Fruit fly (Drosophila melanogaster): Measurements from ENCODE around the gene CG10300.

CG10300 gene

DNA sequence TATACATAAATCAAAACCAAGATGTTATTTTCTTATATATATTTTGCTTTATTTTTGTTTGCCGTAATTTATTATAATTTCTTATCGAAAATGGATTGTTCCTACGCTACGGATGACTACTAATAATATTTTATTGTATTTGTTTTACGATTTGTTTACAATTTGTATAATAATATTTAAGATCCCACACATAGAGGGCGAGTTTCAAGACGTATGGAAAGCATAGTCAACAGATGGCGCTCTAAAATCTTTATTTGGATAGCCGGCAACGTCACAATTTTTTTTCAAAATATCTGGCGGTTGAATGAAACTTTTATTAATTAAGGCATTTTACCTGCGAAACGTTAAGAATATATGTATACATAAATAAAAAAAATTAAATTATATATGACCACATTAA is 10.6 kb downstream of the CG10300 start (continued):
- no peak for TF ChIP-seq Hr78 (GFP tag; optimal IDR thresholded peaks at IDR 0.05)
- no peak for TF ChIP-seq lola (GFP tag; optimal IDR thresholded peaks at IDR 0.05)
- no peak for TF ChIP-seq Jra (GFP tag; optimal IDR thresholded peaks at IDR 0.05)

DNA sequence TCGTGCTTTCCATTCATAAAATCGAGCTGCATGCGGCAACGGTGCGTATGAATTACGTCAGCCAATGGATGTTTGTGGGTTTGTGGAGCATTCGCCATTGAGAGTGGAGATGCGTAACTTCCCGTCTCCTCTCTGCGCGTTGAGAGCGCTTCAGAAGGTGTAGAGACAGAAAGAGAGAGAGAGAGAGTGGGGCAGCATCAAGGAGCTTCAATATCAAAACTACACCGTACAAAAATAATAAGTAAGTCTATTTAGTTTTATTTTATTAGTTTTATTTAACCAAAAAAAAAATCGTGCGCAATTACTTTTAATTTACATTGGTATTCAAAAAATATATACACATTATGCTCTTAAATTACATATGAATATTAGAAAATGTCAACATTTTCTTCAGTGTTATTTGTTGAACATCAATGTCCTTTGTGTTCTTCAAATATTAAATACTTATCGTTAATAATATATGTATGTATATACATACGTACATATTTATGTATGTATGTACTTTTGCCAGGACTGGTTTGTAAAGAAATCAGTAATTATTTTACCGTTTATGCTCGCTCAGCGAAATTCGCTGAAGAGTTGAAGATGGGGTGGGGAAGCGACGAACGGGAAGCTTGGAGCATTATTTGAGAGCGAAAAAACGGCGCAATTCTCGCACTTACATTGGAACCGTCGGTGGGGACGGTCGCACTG is 11.5 kb downstream of the CG10300 start, which contains the start of gene CG10365:
Gene CG10365 (plus strand): TSS at position 652 of the 693 bp plus-strand sequence.
- TF ChIP-seq fru (GFP tag; optimal IDR thresholded peaks at IDR 0.05) (peak; percentile 81), Hnf4 (GFP tag; optimal IDR thresholded peaks at IDR 0.05) (peak; percentile 52), psq (GFP tag; optimal IDR thresholded peaks at IDR 0.05) (peak; percentile 85), Abd-B (GFP tag; optimal IDR thresholded peaks at IDR 0.05) (no peak), rgr (GFP tag; optimal IDR thresholded peaks at IDR 0.05) (peak; percentile 85), brk (GFP tag; optimal IDR thresholded peaks at IDR 0.05) (peak; percentile 69), lola (GFP tag; optimal IDR thresholded peaks at IDR 0.05) (no peak), CrebA (GFP tag; optimal IDR thresholded peaks at IDR 0.05; ENCODE audit: borderline replicate concordance) (no peak), OdsH (GFP tag; optimal IDR thresholded peaks at IDR 0.05) (peak; percentile 91), dmrt93B (GFP tag; optimal IDR thresholded peaks at IDR 0.05) (peak; percentile 35), CG9705 (GFP tag; optimal IDR thresholded peaks at IDR 0.05) (peak; percentile 21), Mio (GFP tag; optimal IDR thresholded peaks at IDR 0.05) (no peak), tai (GFP tag; optimal IDR thresholded peaks at IDR 0.05) (peak; percentile 7), Sp1 (GFP tag; optimal IDR thresholded peaks at IDR 0.05) (peak; percentile 93), ey (GFP tag; optimal IDR thresholded peaks at IDR 0.05) (peak; percentile 43), dsf (GFP tag; optimal IDR thresholded peaks at IDR 0.05; ENCODE audit: borderline replicate concordance) (no peak), h (GFP tag; optimal IDR thresholded peaks at IDR 0.05) (peak; percentile 76), Dif (GFP tag; optimal IDR thresholded peaks at IDR 0.05; ENCODE audit: partially characterized antibody) (peak; percentile 88), Vsx2 (GFP tag; optimal IDR thresholded peaks at IDR 0.05; ENCODE audit: partially characterized antibody) (peak; percentile 18), sage (GFP tag; optimal IDR thresholded peaks at IDR 0.05) (no peak), dl (GFP tag; optimal IDR thresholded peaks at IDR 0.05; ENCODE audit: insufficient read depth in 1 of 2, partially characterized antibody in 2 of 2) (peak; percentile 50 to 80), woc (GFP tag; optimal IDR thresholded peaks at IDR 0.05) (peak; percentile 53), HLH106 (tag; optimal IDR thresholded peaks at IDR 0.05) (peak; percentile 76), sv (GFP tag; optimal IDR thresholded peaks at IDR 0.05) (no peak), GATAd (GFP tag; optimal IDR thresholded peaks at IDR 0.05) (no peak), foxo (GFP tag; optimal IDR thresholded peaks at IDR 0.05) (peak in 1 of 2 experiments; percentile 91), Hr83 (GFP tag; optimal IDR thresholded peaks at IDR 0.05; ENCODE audit: poor library complexity, severe bottlenecking) (no peak), Hr78 (GFP tag; optimal IDR thresholded peaks at IDR 0.05) (no peak), Rel (GFP tag; optimal IDR thresholded peaks at IDR 0.05) (no peak), Rel (tag; optimal IDR thresholded peaks at IDR 0.05) (peak; percentile 2), CG32264 (GFP tag; optimal IDR thresholded peaks at IDR 0.05) (no peak)

DNA sequence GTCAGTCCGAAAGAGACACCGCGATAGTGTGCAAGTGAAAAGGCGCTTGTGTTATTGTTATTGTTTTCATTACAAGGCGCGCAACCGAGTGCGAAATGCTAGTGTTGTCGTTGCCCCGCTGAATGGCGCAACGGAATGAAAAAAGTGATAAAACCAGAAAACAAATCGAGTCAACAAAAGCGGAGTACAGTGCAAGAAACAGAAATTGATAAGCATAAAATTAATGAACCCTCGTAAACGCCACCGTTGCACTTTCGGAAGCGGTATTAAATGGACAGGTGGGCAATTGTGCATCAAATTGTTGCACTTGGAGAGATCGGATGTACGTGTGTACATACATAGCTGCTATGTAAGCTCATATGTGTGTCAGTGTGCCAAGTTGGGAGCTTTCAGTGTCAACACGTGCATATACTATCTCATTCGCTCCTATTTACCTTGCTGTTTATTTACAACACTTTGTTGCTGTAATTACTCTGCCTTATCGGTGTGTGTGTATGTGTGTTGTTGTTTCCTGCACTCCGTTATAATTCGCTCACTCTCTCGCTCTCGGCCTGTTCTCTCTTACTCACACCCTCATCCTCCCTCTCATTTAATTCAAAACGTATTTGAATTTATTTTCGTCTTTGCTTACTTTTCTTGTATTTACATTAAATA is 12.2 kb downstream of the CG10300 start:
- TF ChIP-seq br (GFP tag; optimal IDR thresholded peaks at IDR 0.05) (peak; percentile 11), ey (GFP tag; optimal IDR thresholded peaks at IDR 0.05) (no peak), CG9705 (GFP tag; optimal IDR thresholded peaks at IDR 0.05) (no peak), Hnf4 (GFP tag; optimal IDR thresholded peaks at IDR 0.05) (no peak), GATAd (GFP tag; optimal IDR thresholded peaks at IDR 0.05) (no peak), Abd-B (GFP tag; optimal IDR thresholded peaks at IDR 0.05) (no peak), sv (GFP tag; optimal IDR thresholded peaks at IDR 0.05) (no peak), Sp1 (GFP tag; optimal IDR thresholded peaks at IDR 0.05) (peak; percentile 2), dmrt93B (GFP tag; optimal IDR thresholded peaks at IDR 0.05) (no peak), usp (GFP tag; optimal IDR thresholded peaks at IDR 0.05) (no peak), N (GFP tag; optimal IDR thresholded peaks at IDR 0.05) (no peak), HLH106 (tag; optimal IDR thresholded peaks at IDR 0.05) (peak; percentile 10), dsf (GFP tag; optimal IDR thresholded peaks at IDR 0.05; ENCODE audit: borderline replicate concordance) (no peak), Myc (optimal IDR thresholded peaks at IDR 0.05) (no peak), brk (GFP tag; optimal IDR thresholded peaks at IDR 0.05) (no peak), sage (GFP tag; optimal IDR thresholded peaks at IDR 0.05) (peak; percentile 34), OdsH (GFP tag; optimal IDR thresholded peaks at IDR 0.05) (no peak), Dif (GFP tag; optimal IDR thresholded peaks at IDR 0.05; ENCODE audit: partially characterized antibody) (peak; percentile 74), fru (GFP tag; optimal IDR thresholded peaks at IDR 0.05) (peak; percentile 24), lola (GFP tag; optimal IDR thresholded peaks at IDR 0.05) (no peak), pan (optimal IDR thresholded peaks at IDR 0.05) (no peak), psq (GFP tag; optimal IDR thresholded peaks at IDR 0.05) (no peak), Jra (GFP tag; optimal IDR thresholded peaks at IDR 0.05) (peak; percentile 17), tai (GFP tag; optimal IDR thresholded peaks at IDR 0.05) (peak; percentile 51), Mio (GFP tag; optimal IDR thresholded peaks at IDR 0.05) (no peak), rgr (GFP tag; optimal IDR thresholded peaks at IDR 0.05) (peak; percentile 15), h (GFP tag; optimal IDR thresholded peaks at IDR 0.05) (peak; percentile 45), CrebA (GFP tag; optimal IDR thresholded peaks at IDR 0.05; ENCODE audit: borderline replicate concordance) (no peak), CG32264 (GFP tag; optimal IDR thresholded peaks at IDR 0.05) (no peak), Rel (GFP tag; optimal IDR thresholded peaks at IDR 0.05) (no peak), Rel (tag; optimal IDR thresholded peaks at IDR 0.05) (no peak), jim (GFP tag; optimal IDR thresholded peaks at IDR 0.05) (no peak), Hr83 (GFP tag; optimal IDR thresholded peaks at IDR 0.05; ENCODE audit: poor library complexity, severe bottlenecking) (peak; percentile 70), Vsx2 (GFP tag; optimal IDR thresholded peaks at IDR 0.05; ENCODE audit: partially characterized antibody) (no peak), woc (GFP tag; optimal IDR thresholded peaks at IDR 0.05) (no peak), Dfd (GFP tag; optimal IDR thresholded peaks at IDR 0.05) (no peak), dl (GFP tag; optimal IDR thresholded peaks at IDR 0.05; ENCODE audit: insufficient read depth in 1 of 2, partially characterized antibody in 2 of 2) (peak; percentile 22 to 38)
